Worm (Caenorhabditis elegans) whole organism, midembryonic: Measurements from ENCODE around the gene math-31.

Source experiments
- T22C8.4 ChIP-seq: fragments of 200-800 bp; sonication (Bioruptor generic); IDR thresholded peaks from 2 replicates; pipeline ENCODE4 v1.3.6; 2022; ENCODE audit warnings: missing genetic modification characterization, missing compliant biosample characterization
- cog-1 ChIP-seq: sonication (generic microtip); optimal IDR thresholded peaks from 2 replicates; lab custom pipeline; 2016; ENCODE audit warnings: missing genetic modification characterization, missing compliant biosample characterization
- flt-1 ChIP-seq: fragments of 200-800 bp; sonication (Bioruptor generic); IDR thresholded peaks from 2 replicates; pipeline ENCODE4 v1.3.6; 2022; ENCODE audit warnings: missing genetic modification characterization, missing compliant biosample characterization
- klf-2 ChIP-seq: fragments of 200-800 bp; sonication (Bioruptor generic); conservative IDR thresholded peaks from 2 replicates; pipeline ENCODE4 v1.3.6; 2022; ENCODE audit warnings: missing genetic modification reagents, missing genetic modification characterization, missing compliant biosample characterization
- med-1 ChIP-seq: sonication (generic microtip); optimal IDR thresholded peaks from 2 replicates; lab custom pipeline; 2017; ENCODE audit warnings: missing genetic modification characterization, mild to moderate bottlenecking, missing compliant biosample characterization, antibody characterized with exemption, missing genetic modification reagents; ENCODE audit not compliant: insufficient read depth
- ref-1 ChIP-seq: fragments of 200-800 bp; sonication (Bioruptor generic); conservative IDR thresholded peaks from 2 replicates; pipeline ENCODE4 v1.3.6; 2022; ENCODE audit warnings: missing genetic modification reagents, missing genetic modification characterization, missing compliant biosample characterization
- tab-1 ChIP-seq: fragments of 200-800 bp; sonication (Bioruptor generic); IDR thresholded peaks from 2 replicates; pipeline ENCODE4 v1.3.6; 2022; ENCODE audit warnings: missing genetic modification characterization, missing compliant biosample characterization
- ztf-23 ChIP-seq: fragments of 200-800 bp; sonication (Bioruptor generic); IDR thresholded peaks from 2 replicates; pipeline ENCODE4 v1.3.6; 2022; ENCODE audit warnings: missing genetic modification reagents, missing genetic modification characterization, missing compliant biosample characterization
- ztf-29 ChIP-seq: fragments of 200-800 bp; sonication (Bioruptor generic); IDR thresholded peaks from 2 replicates; pipeline ENCODE4 v1.3.6; 2022; ENCODE audit warnings: missing genetic modification reagents, missing genetic modification characterization, missing compliant biosample characterization

The math-31 gene

DNA sequence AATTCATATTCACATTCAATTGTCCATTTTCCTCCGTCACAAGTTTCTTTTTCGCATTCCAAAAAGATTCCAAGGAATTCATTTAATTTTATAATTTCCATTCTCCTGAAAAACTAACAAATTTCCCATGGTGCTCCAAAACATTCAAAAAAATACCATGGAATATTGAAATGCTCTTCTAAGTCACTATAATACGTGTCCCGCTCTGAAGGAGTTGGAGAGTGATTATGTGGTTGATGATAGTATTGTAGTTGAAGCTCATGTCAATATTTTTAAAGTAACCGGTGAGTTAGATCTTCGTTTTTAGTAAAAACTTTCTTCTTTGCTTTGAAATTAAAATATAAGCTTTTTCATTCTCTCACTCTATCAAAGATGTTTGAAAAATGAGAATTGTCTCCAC is 22.0 kb downstream of the math-31 start, which contains the start of gene math-9:
math-9 (minus strand) TSS at position 101 of the 400 bp plus-strand sequence.
- no peak for TF ChIP-seq tab-1 (GFP tag; lab: Robert Waterston, UW)
- no peak for TF ChIP-seq cog-1 (tag; lab: Kevin White, UChicago)
- TF ChIP-seq med-1: no peak
- no peak for TF ChIP-seq flt-1
- no peak for TF ChIP-seq klf-2 (GFP tag; lab: Robert Waterston, UW)
- no peak for TF ChIP-seq T22C8.4 (GFP tag; lab: Robert Waterston, UW)
- no peak for TF ChIP-seq ztf-29 (GFP tag; lab: Robert Waterston, UW)
- no peak for TF ChIP-seq ztf-23 (GFP tag; lab: Robert Waterston, UW)
- TF ChIP-seq ref-1 (GFP tag; lab: Robert Waterston, UW): no peak

DNA sequence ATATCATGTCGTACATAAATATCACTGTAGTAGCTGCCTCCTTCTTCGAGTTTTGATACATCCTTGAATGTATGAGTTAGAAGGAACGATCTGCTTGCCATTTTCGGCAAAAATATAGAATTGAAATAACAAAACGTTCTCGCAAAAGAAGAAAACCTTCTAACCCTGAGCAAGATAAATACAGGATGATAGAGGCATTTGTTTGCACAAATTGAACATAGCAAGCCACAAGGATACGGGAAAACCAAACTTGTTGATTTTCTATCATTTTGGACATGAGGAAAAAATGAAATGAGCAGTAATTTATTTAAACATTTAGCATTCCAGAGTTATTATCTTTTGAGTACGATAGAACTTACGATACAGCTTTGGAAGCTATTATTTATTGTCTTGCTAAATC is 23.6 kb downstream of the math-31 start, which contains the start of gene math-8:
math-8 (minus strand) TSS at position 101 of the 400 bp plus-strand sequence.
- TF ChIP-seq klf-2 (GFP tag; lab: Robert Waterston, UW): no peak
- TF ChIP-seq ztf-23 (GFP tag; lab: Robert Waterston, UW): no peak
- TF ChIP-seq tab-1 (GFP tag; lab: Robert Waterston, UW): no peak
- TF ChIP-seq ref-1 (GFP tag; lab: Robert Waterston, UW): no peak
- no peak for TF ChIP-seq flt-1
- no peak for TF ChIP-seq med-1
- no peak for TF ChIP-seq ztf-29 (GFP tag; lab: Robert Waterston, UW)
- TF ChIP-seq cog-1 (tag; lab: Kevin White, UChicago): no peak
- no peak for TF ChIP-seq T22C8.4 (GFP tag; lab: Robert Waterston, UW)

DNA sequence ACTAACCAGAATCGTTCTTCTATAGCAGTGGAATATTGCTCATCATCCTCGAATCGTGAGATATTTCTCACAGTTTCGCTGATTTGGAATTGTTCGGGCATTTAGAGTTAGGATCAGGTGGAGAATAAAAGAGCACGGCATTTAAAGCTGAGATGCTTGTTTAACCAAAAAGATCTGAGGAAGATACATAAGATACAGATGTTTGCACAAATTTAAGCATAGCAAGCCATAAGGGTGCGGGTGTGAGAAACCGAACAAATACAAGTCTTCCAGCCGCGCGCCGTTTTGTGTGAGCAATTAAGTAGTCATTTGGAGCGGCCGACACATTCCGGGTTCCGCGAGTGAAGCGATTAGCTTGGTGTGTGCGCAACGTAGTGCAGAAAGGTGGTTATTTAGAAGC is 26.3 kb downstream of the math-31 start, which contains the start of gene math-7:
math-7 (minus strand) TSS at position 101 of the 400 bp plus-strand sequence.
- TF ChIP-seq tab-1 (GFP tag; lab: Robert Waterston, UW): no peak
- TF ChIP-seq cog-1 (tag; lab: Kevin White, UChicago): no peak

DNA sequence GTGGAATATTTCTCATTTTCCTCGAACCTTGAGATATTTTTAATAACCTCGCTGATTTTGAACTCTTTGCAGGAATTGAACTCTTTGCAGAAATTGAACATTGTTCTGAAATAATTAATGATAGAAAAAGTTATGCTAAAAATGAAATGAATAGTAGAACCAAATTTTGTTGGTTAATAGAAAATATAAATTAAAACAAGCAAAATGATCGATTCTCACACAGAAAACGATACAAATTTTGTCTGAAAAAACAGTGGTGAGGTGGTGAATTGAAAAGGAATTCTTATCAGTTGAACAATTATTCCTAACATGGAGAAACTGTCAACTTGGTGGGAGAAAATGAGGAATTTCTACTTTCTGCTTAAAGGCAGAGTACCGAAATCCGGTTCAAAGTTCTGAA is 28.0 kb downstream of the math-31 start, which contains the start of gene math-6:
math-6 (minus strand) TSS at position 101 of the 400 bp plus-strand sequence.
- TF ChIP-seq klf-2 (GFP tag; lab: Robert Waterston, UW) (no peak), ref-1 (GFP tag; lab: Robert Waterston, UW) (no peak), flt-1 (no peak), ztf-23 (GFP tag; lab: Robert Waterston, UW) (no peak), tab-1 (GFP tag; lab: Robert Waterston, UW) (no peak), cog-1 (tag; lab: Kevin White, UChicago) (no peak), T22C8.4 (GFP tag; lab: Robert Waterston, UW) (no peak), med-1 (no peak), ztf-29 (GFP tag; lab: Robert Waterston, UW) (no peak)

- no peak for TF ChIP-seq flt-1
- TF ChIP-seq ref-1 (GFP tag; lab: Robert Waterston, UW): no peak
- no peak for TF ChIP-seq med-1
Measured at ce11 chrII:1882705-1883104, 29.9 kb downstream of the math-31 start, which contains the start of gene math-5. math-5 (minus strand) TSS chrII:1882805.

DNA sequence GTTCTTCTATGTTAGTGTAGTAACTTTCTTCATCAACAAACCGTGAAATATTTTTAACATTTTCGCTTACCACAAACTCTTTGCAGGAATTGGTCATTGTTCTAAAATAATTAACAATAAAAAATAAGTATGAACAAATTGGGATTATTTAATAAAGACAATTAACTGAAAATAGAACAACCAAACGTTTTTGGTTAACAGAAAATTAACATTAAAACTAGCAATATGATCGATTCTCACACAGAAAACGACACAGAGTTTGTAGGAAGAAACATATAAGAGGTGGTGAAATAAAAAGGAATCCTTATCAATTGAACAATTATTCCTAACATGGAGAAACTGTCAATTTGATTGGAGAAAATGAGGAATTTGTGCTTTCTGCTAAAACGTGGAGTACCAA is 34.0 kb downstream of the math-31 start, which contains the start of gene math-16:
math-16 (minus strand) TSS at position 101 of the 400 bp plus-strand sequence.
- TF ChIP-seq ref-1 (GFP tag; lab: Robert Waterston, UW): no peak
- no peak for TF ChIP-seq tab-1 (GFP tag; lab: Robert Waterston, UW)
- no peak for TF ChIP-seq T22C8.4 (GFP tag; lab: Robert Waterston, UW)
- TF ChIP-seq flt-1: no peak
- no peak for TF ChIP-seq ztf-23 (GFP tag; lab: Robert Waterston, UW)
- no peak for TF ChIP-seq med-1
- TF ChIP-seq ztf-29 (GFP tag; lab: Robert Waterston, UW): no peak
- no peak for TF ChIP-seq klf-2 (GFP tag; lab: Robert Waterston, UW)
- no peak for TF ChIP-seq cog-1 (tag; lab: Kevin White, UChicago)

ce11 chrII:1875658-1876057 is 37.0 kb downstream of the math-31 start, which contains the start of gene math-13:
math-13 (plus strand) TSS chrII:1875958.
- TF ChIP-seq klf-2 (GFP tag; lab: Robert Waterston, UW): no peak
- no peak for TF ChIP-seq ztf-23 (GFP tag; lab: Robert Waterston, UW)
- TF ChIP-seq tab-1 (GFP tag; lab: Robert Waterston, UW): no peak
- no peak for TF ChIP-seq flt-1
- TF ChIP-seq ref-1 (GFP tag; lab: Robert Waterston, UW): no peak
- TF ChIP-seq med-1: no peak
- TF ChIP-seq T22C8.4 (GFP tag; lab: Robert Waterston, UW): no peak
- TF ChIP-seq ztf-29 (GFP tag; lab: Robert Waterston, UW): no peak
- no peak for TF ChIP-seq cog-1 (tag; lab: Kevin White, UChicago)

- TF ChIP-seq ztf-23 (GFP tag; lab: Robert Waterston, UW) (no peak), med-1 (no peak), T22C8.4 (GFP tag; lab: Robert Waterston, UW) (no peak), flt-1 (no peak), ztf-29 (GFP tag; lab: Robert Waterston, UW) (no peak)
Measured at ce11 chrII:1870875-1871592, 41.6 kb downstream of the math-31 start, which contains the start of gene math-10. math-10 (plus strand) TSS chrII:1871542.

ce11 chrII:1869120-1869519 is 43.5 kb downstream of the math-31 start, which contains the start of gene math-14:
math-14 (plus strand) TSS chrII:1869420.
- TF ChIP-seq T22C8.4 (GFP tag; lab: Robert Waterston, UW): no peak
- no peak for TF ChIP-seq cog-1 (tag; lab: Kevin White, UChicago)
- TF ChIP-seq tab-1 (GFP tag; lab: Robert Waterston, UW): no peak
- no peak for TF ChIP-seq med-1
- TF ChIP-seq ztf-23 (GFP tag; lab: Robert Waterston, UW): no peak
- no peak for TF ChIP-seq klf-2 (GFP tag; lab: Robert Waterston, UW)
- TF ChIP-seq ref-1 (GFP tag; lab: Robert Waterston, UW): no peak
- no peak for TF ChIP-seq flt-1
- TF ChIP-seq ztf-29 (GFP tag; lab: Robert Waterston, UW): no peak
